Fruit fly (Drosophila melanogaster) whole organism, adult: ENCODE results near the gene CG8675.

Source experiments
- CG11617 ChIP-seq: fragments of 200-800 bp; sonication (Bioruptor generic); optimal IDR thresholded peaks from 2 replicates; lab custom pipeline; 2017; ENCODE audit warnings: mild to moderate bottlenecking, missing biosample characterization, missing genetic modification reagents, missing genetic modification characterization
- CG12768 ChIP-seq: fragments of 200-800 bp; sonication (Bioruptor generic); optimal IDR thresholded peaks from 2 replicates; lab custom pipeline; 2017; ENCODE audit warnings: missing biosample characterization, missing genetic modification characterization, mild to moderate bottlenecking, moderate library complexity, missing genetic modification reagents
- CG14711 ChIP-seq: fragments of 200-800 bp; sonication (Bioruptor generic); optimal IDR thresholded peaks from 2 replicates; lab custom pipeline; 2018; ENCODE audit warnings: missing biosample characterization, mild to moderate bottlenecking, missing genetic modification characterization, moderate library complexity
- CG1620 ChIP-seq: fragments of 200-800 bp; sonication (Bioruptor generic); optimal IDR thresholded peaks from 2 replicates; lab custom pipeline; 2016; ENCODE audit warnings: missing biosample characterization, missing genetic modification characterization
- CG33017 ChIP-seq: fragments of 200-800 bp; sonication (Bioruptor generic); optimal IDR thresholded peaks from 2 replicates; lab custom pipeline; 2018; ENCODE audit warnings: missing biosample characterization, mild to moderate bottlenecking, missing genetic modification characterization, moderate library complexity
- CG5204 ChIP-seq: fragments of 200-800 bp; sonication (Bioruptor generic); optimal IDR thresholded peaks from 2 replicates; lab custom pipeline; 2016; ENCODE audit warnings: missing biosample characterization, missing genetic modification characterization
- CG7101 ChIP-seq: fragments of 200-800 bp; sonication (Bioruptor generic); optimal IDR thresholded peaks from 2 replicates; lab custom pipeline; 2018; ENCODE audit warnings: missing biosample characterization, mild to moderate bottlenecking, missing genetic modification characterization, moderate library complexity
- Clk ChIP-seq: fragments of 200-800 bp; sonication (Bioruptor generic); optimal IDR thresholded peaks from 2 replicates; lab custom pipeline; 2017; ENCODE audit warnings: missing biosample characterization, missing genetic modification characterization
- Crg-1 ChIP-seq: fragments of 200-800 bp; sonication (Bioruptor generic); optimal IDR thresholded peaks from 2 replicates; lab custom pipeline; 2016; ENCODE audit warnings: missing biosample characterization, missing genetic modification characterization
- Hr96 ChIP-seq: fragments of 200-800 bp; sonication (Bioruptor generic); optimal IDR thresholded peaks from 2 replicates; lab custom pipeline; 2016; ENCODE audit warnings: missing biosample characterization, missing genetic modification characterization
- Mnt ChIP-seq: fragments of 200-800 bp; sonication (Bioruptor generic); optimal IDR thresholded peaks from 2 replicates; lab custom pipeline; 2016; ENCODE audit warnings: missing biosample characterization, mild to moderate bottlenecking, missing genetic modification characterization
- bab1 ChIP-seq: fragments of 200-800 bp; sonication (Bioruptor generic); optimal IDR thresholded peaks from 3 replicates; lab custom pipeline; 2019; ENCODE audit warnings: missing biosample characterization, mild to moderate bottlenecking, missing genetic modification characterization, moderate library complexity
- cic ChIP-seq: fragments of 200-800 bp; sonication (Bioruptor generic); optimal IDR thresholded peaks from 2 replicates; lab custom pipeline; 2017; ENCODE audit warnings: missing biosample characterization, mild to moderate bottlenecking, missing genetic modification characterization, moderate library complexity
- kay ChIP-seq: fragments of 200-800 bp; sonication (Bioruptor generic); peaks from one replicate; lab custom pipeline; 2016; ENCODE audit warnings: missing biosample characterization, missing genetic modification characterization, borderline replicate concordance
- ovo ChIP-seq: fragments of 200-800 bp; sonication (Bioruptor generic); optimal IDR thresholded peaks from 2 replicates; lab custom pipeline; 2016; ENCODE audit warnings: missing biosample characterization, missing genetic modification characterization
- pad ChIP-seq: fragments of 200-800 bp; sonication (Bioruptor generic); optimal IDR thresholded peaks from 3 replicates; lab custom pipeline; 2017; ENCODE audit warnings: missing biosample characterization, missing genetic modification characterization, mild to moderate bottlenecking, moderate library complexity, missing genetic modification reagents
- tj ChIP-seq: fragments of 200-800 bp; sonication (Bioruptor generic); optimal IDR thresholded peaks from 3 replicates; lab custom pipeline; 2017; ENCODE audit warnings: missing biosample characterization, mild to moderate bottlenecking, missing genetic modification characterization, moderate library complexity
- toe ChIP-seq: fragments of 200-800 bp; sonication (Bioruptor generic); optimal IDR thresholded peaks from 2 replicates; lab custom pipeline; 2016; ENCODE audit warnings: missing biosample characterization, missing genetic modification characterization

Gene CG8675

dm6 chrX:17249326-17249725 lies at the start of gene CG8675:
Gene CG8675, minus strand, starts transcription at chrX:17249502.
- TF ChIP-seq pad = no peak
- peak; percentile 41 for TF ChIP-seq Mnt

dm6 chrX:17297924-17298591 lies 48.8 kb upstream of the CG8675 start:
- TF ChIP-seq kay (GFP tag; lab: Kevin White, UChicago) = no peak
- peak; percentile 49 for TF ChIP-seq CG14711 (tag; lab: Kevin White, UChicago)
- no peak for TF ChIP-seq ovo (GFP tag; lab: Kevin White, UChicago)
- no peak for TF ChIP-seq Mnt

- TF ChIP-seq CG5204 (GFP tag; lab: Kevin White, UChicago) = no peak
- TF ChIP-seq Crg-1 = no peak
- TF ChIP-seq pad = no peak
- no peak for TF ChIP-seq CG33017
- TF ChIP-seq kay (GFP tag; lab: Kevin White, UChicago) = peak; percentile 5
- no peak for TF ChIP-seq toe
- peak; percentile 40 for TF ChIP-seq CG1620 (GFP tag; lab: Kevin White, UChicago)
- no peak for TF ChIP-seq Mnt
- TF ChIP-seq bab1 (GFP tag; lab: Kevin White, UChicago) = peak; percentile 46
Observed at dm6 chrX:17297070-17297689, 47.9 kb upstream of the CG8675 start.

dm6 chrX:17296283-17297069 lies 47.2 kb upstream of the CG8675 start:
- TF ChIP-seq Clk (GFP tag; lab: Kevin White, UChicago) (no peak), pad (peak; percentile 45), tj (GFP tag; lab: Kevin White, UChicago) (peak; percentile 6), CG11617 (GFP tag; lab: Kevin White, UChicago) (no peak)

- TF ChIP-seq toe (no peak), Crg-1 (no peak), CG11617 (GFP tag; lab: Kevin White, UChicago) (no peak), Clk (GFP tag; lab: Kevin White, UChicago) (no peak), Mnt (no peak), bab1 (GFP tag; lab: Kevin White, UChicago) (no peak), CG5204 (GFP tag; lab: Kevin White, UChicago) (no peak), tj (GFP tag; lab: Kevin White, UChicago) (no peak)
Observed at dm6 chrX:17294979-17295378, 45.7 kb upstream of the CG8675 start.

dm6 chrX:17294169-17294833 lies 45.0 kb upstream of the CG8675 start:
- TF ChIP-seq Mnt (no peak), tj (GFP tag; lab: Kevin White, UChicago) (peak; percentile 82), CG12768 (peak; percentile 2)

- TF ChIP-seq Crg-1 = no peak
- peak; percentile 6 for TF ChIP-seq pad
- TF ChIP-seq Clk (GFP tag; lab: Kevin White, UChicago) = no peak
- TF ChIP-seq CG7101 = no peak
- peak; percentile 36 for TF ChIP-seq kay (GFP tag; lab: Kevin White, UChicago)
- TF ChIP-seq toe = no peak
- TF ChIP-seq Hr96 (GFP tag; lab: Kevin White, UChicago) = no peak
- peak; percentile 85 for TF ChIP-seq bab1 (GFP tag; lab: Kevin White, UChicago)
- no peak for TF ChIP-seq CG33017
- TF ChIP-seq cic (GFP tag; lab: Kevin White, UChicago) = no peak
- no peak for TF ChIP-seq CG11617 (GFP tag; lab: Kevin White, UChicago)
- no peak for TF ChIP-seq ovo (GFP tag; lab: Kevin White, UChicago)
- no peak for TF ChIP-seq CG12768
- peak; percentile 64 for TF ChIP-seq CG14711 (tag; lab: Kevin White, UChicago)
- TF ChIP-seq Mnt = no peak
- TF ChIP-seq CG5204 (GFP tag; lab: Kevin White, UChicago) = no peak
Observed at dm6 chrX:17293385-17293784, 44.1 kb upstream of the CG8675 start.
